Worm (Caenorhabditis elegans): ENCODE data around the gene B0035.15.
"Not testable (repeated sequence)": the region's sequence is repeated elsewhere in the genome, so short reads cannot be mapped to it uniquely, and the experiment has no call there.

Gene B0035.15

DNA sequence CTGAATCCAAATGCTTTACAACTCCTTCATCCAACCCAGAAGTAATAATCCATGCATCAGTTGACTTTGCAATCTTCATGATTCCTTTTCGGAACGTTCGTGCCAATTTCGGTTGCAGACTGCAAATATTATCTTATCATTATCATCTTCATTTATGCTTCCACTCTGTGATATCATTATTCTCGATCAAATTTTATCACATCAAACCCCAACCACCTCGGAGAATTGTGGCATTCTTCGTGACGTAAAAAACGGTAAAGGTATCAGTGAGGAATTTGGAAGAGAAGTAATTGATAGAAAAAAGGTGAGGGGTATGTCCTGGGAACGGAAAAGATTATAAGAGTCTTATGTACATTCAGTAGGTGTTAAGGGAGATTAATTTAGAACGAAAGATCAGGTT, 40.6 kb downstream of the B0035.15 start:
- TF ChIP-seq pqm-1 (tag; optimal IDR thresholded peaks at IDR 0.05) (peak; percentile 96), Y48G9A.11 (GFP tag; IDR thresholded peaks at IDR 0.05) (no peak), F37D6.2 (tag; optimal IDR thresholded peaks at IDR 0.05) (no peak), tra-1 (GFP tag; IDR thresholded peaks at IDR 0.05) (0 out of 2 replicates have a peak, but pooled peaks have one; percentile 23), daf-19 (GFP tag; conservative IDR thresholded peaks at IDR 0.05) (no peak), ceh-20 (GFP tag; IDR thresholded peaks at IDR 0.05) (no peak), mes-2 (tag; optimal IDR thresholded peaks at IDR 0.05; ENCODE audit: poor library complexity, severe bottlenecking) (no peak), ztf-7 (tag; optimal IDR thresholded peaks at IDR 0.05) (no peak), dmd-9 (GFP tag; IDR thresholded peaks at IDR 0.05) (no peak), nhr-77 (tag; optimal IDR thresholded peaks at IDR 0.05) (peak; percentile 42), hlh-11 (tag; optimal IDR thresholded peaks at IDR 0.05) (peak; percentile 52), saeg-2 (GFP tag; IDR thresholded peaks at IDR 0.05) (no peak), lsy-2 (tag; optimal IDR thresholded peaks at IDR 0.05) (no peak), zip-11 (GFP tag; IDR thresholded peaks at IDR 0.05) (no peak), ztf-11 (tag; optimal IDR thresholded peaks at IDR 0.05) (no peak), php-3 (GFP tag; IDR thresholded peaks at IDR 0.05) (0 out of 2 replicates have a peak, but pooled peaks have one; percentile 19), zfp-2 (tag; optimal IDR thresholded peaks at IDR 0.05) (no peak), F44E2.7 (GFP tag; IDR thresholded peaks at IDR 0.05) (no peak), lin-1 (GFP tag; IDR thresholded peaks at IDR 0.05) (0 out of 2 replicates have a peak, but pooled peaks have one; percentile 28), dve-1 (tag; optimal IDR thresholded peaks at IDR 0.05; ENCODE audit: insufficient read depth) (peak; percentile 45), daf-8 (GFP tag; IDR thresholded peaks at IDR 0.05) (no peak), nhr-6 (tag; optimal IDR thresholded peaks at IDR 0.05) (no peak), ceh-32 (tag; optimal IDR thresholded peaks at IDR 0.05; ENCODE audit: poor library complexity) (no peak), dmd-6 (GFP tag; IDR thresholded peaks at IDR 0.05) (peak; percentile 86), nhr-42 (GFP tag; IDR thresholded peaks at IDR 0.05) (no peak), daf-16 (GFP tag; optimal IDR thresholded peaks at IDR 0.05) (no peak), daf-16 (tag; optimal IDR thresholded peaks at IDR 0.05) (peak; percentile 48), nhr-28 (tag; optimal IDR thresholded peaks at IDR 0.05) (peak; percentile 65), lir-3 (tag; optimal IDR thresholded peaks at IDR 0.05) (no peak), aly-2 (tag; optimal IDR thresholded peaks at IDR 0.05) (no peak)

DNA sequence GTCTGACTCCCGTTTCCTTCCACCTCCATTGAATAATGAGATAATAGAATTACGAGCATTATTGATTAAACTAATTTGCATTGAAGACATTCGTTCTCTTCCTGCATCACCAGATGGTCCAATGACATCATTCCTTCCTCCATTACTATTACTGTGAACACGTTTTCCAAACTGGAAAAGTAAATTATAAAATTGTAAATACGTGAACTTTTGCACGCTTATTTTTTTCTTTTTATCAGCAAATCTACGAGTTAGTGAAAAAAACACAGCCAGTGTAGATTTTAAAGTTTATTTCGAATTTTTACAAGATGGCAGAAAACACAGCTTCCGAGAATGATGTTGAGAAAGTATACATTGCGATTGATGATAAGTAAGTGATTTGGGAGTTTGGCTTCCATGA, 44.4 kb downstream of the B0035.15 start, which contains the start of gene C05C12.1:
TSS of gene C05C12.1 (plus strand) at position 301 of the 400 bp plus-strand sequence.
- peak in 1 of 2 experiments; percentile 42 for TF ChIP-seq unc-62 (GFP tag; optimal IDR thresholded peaks at IDR 0.05 in 1 of 2)
- TF ChIP-seq unc-62 (tag; optimal IDR thresholded peaks at IDR 0.05) = not testable (repeated sequence)

DNA sequence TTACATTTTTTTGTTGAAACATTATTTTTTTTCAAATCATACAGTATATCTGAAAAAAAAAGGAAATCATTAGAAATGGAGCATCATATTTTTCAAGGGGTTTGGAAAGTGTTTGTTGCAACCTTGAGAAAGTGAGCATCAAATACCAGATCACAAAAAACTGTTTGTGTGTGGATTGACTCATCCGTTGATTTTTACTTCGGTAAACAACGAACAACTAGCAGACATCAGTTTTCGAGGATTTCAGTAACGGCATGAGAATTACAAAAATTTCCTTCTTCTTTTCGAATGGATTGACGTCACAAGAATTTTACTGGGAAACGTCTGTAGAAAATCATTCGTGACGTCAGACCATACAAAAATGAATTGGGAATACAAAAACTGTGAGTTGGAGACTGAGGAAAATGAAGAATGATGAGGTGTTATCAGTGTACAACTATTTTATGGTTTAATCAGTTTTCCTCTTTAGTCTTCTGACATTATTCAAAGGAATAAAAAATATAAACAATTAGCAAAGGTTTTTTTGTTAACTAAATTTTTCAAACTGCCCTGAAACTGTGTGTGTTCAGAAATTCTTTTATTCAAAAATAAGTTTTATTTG, 49.9 kb downstream of the B0035.15 start, which contains the start of gene C05C12.4:
TSS of gene C05C12.4 (minus strand) at position 51 of the 601 bp plus-strand sequence.
- TF ChIP-seq fkh-10 (GFP tag; optimal IDR thresholded peaks at IDR 0.05) = no peak
- TF ChIP-seq unc-62 (GFP tag; optimal IDR thresholded peaks at IDR 0.05 in 1 of 2) = no peak
- TF ChIP-seq unc-62 (tag; optimal IDR thresholded peaks at IDR 0.05) = no peak
- peak; percentile 20 for TF ChIP-seq nhr-77 (tag; optimal IDR thresholded peaks at IDR 0.05)
- TF ChIP-seq nhr-25 (tag; optimal IDR thresholded peaks at IDR 0.05; ENCODE audit: borderline replicate concordance, insufficient read depth) = no peak
- no peak for TF ChIP-seq nhr-6 (tag; optimal IDR thresholded peaks at IDR 0.05)
- no peak for TF ChIP-seq nhr-237 (tag; optimal IDR thresholded peaks at IDR 0.05)
- no peak for TF ChIP-seq saeg-2 (GFP tag; IDR thresholded peaks at IDR 0.05)
- TF ChIP-seq ceh-20 (GFP tag; IDR thresholded peaks at IDR 0.05) = no peak
- TF ChIP-seq dmd-6 (GFP tag; IDR thresholded peaks at IDR 0.05) = no peak
- no peak for TF ChIP-seq daf-12 (tag; optimal IDR thresholded peaks at IDR 0.05)
- TF ChIP-seq dve-1 (tag; optimal IDR thresholded peaks at IDR 0.05; ENCODE audit: insufficient read depth) = peak; percentile 51
- no peak for TF ChIP-seq madf-9 (GFP tag; conservative IDR thresholded peaks at IDR 0.05)
- peak; percentile 57 for TF ChIP-seq pqm-1 (tag; optimal IDR thresholded peaks at IDR 0.05)
- TF ChIP-seq arid-1 (GFP tag; conservative IDR thresholded peaks at IDR 0.05) = no peak
- TF ChIP-seq attf-4 (tag; optimal IDR thresholded peaks at IDR 0.05) = no peak
- no peak for TF ChIP-seq daf-16 (GFP tag; optimal IDR thresholded peaks at IDR 0.05)
- peak; percentile 72 for TF ChIP-seq daf-16 (tag; optimal IDR thresholded peaks at IDR 0.05)
- TF ChIP-seq aha-1 (tag) = peak; percentile 13
- no peak for TF ChIP-seq lin-1 (GFP tag; IDR thresholded peaks at IDR 0.05)
- TF ChIP-seq mdt-29 (GFP tag; IDR thresholded peaks at IDR 0.05) = no peak
- no peak for TF ChIP-seq Y48G9A.11 (GFP tag; IDR thresholded peaks at IDR 0.05)
- peak; percentile 46; the same call in 1 of the 2 replicates for TF ChIP-seq php-3 (GFP tag; IDR thresholded peaks at IDR 0.05)
- no peak for TF ChIP-seq daf-19 (GFP tag; conservative IDR thresholded peaks at IDR 0.05)
- peak; percentile 71 for TF ChIP-seq nhr-28 (tag; optimal IDR thresholded peaks at IDR 0.05)
- TF ChIP-seq ZK337.2 (GFP tag; IDR thresholded peaks at IDR 0.05) = no peak
- TF ChIP-seq gei-8 (GFP tag; optimal IDR thresholded peaks at IDR 0.05) = no peak
- peak; percentile 30 for TF ChIP-seq hlh-30 (tag; optimal IDR thresholded peaks at IDR 0.05; ENCODE audit: insufficient read depth)
- no peak for TF ChIP-seq nhr-10 (tag; optimal IDR thresholded peaks at IDR 0.05)

Data from whole organism, L4 larva.